Fruit fly (Drosophila melanogaster): ENCODE results near the gene Tom70.

Tom70 gene

DNA sequence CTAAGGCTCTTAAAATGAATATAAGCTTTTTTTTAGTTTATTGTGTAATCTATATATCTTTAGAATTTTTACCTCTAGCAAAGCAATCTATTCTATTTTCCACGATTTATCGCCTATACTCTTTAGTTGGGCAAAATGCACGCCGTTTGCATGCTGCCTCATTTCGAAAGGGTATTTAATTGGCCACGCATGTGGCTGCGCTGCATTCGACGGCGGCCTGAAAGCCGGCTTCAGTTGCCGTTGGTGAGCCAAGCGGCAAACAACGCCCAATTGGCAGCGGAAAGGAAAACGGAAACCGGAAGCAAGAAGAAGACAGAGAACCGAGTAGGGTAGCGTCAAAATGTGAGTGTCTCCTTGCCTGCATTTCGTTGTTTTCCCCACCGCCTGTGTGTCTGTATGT, 37.5 kb upstream of the Tom70 start, which contains the start of gene CG14947 (continued):
- peak; percentile 4 for TF ChIP-seq CG34406 (GFP tag; optimal IDR thresholded peaks at IDR 0.05)
- no peak for TF ChIP-seq CG6854 (GFP tag; optimal IDR thresholded peaks at IDR 0.05)
- peak; percentile 47 for TF ChIP-seq Hr4 (GFP tag; optimal IDR thresholded peaks at IDR 0.05)
- TF ChIP-seq CG8119 (GFP tag; IDR thresholded peaks at IDR 0.05), result 0 out of 3 replicates have a peak, but pooled peaks have one; percentile 37
- peak; percentile 23 for TF ChIP-seq CG6808 (GFP tag; optimal IDR thresholded peaks at IDR 0.05)
- peak; percentile 22 for TF ChIP-seq Hr39 (GFP tag; optimal IDR thresholded peaks at IDR 0.05)
- TF ChIP-seq topi (GFP tag; optimal IDR thresholded peaks at IDR 0.05), result peak; percentile 0
- TF ChIP-seq pdm3 (GFP tag; optimal IDR thresholded peaks at IDR 0.05), result peak; percentile 41
- no peak for TF ChIP-seq spab (GFP tag; optimal IDR thresholded peaks at IDR 0.05)
- no peak for TF ChIP-seq Lpt (GFP tag; optimal IDR thresholded peaks at IDR 0.05)
- peak; percentile 15 for TF ChIP-seq achi (GFP tag; optimal IDR thresholded peaks at IDR 0.05)
- TF ChIP-seq Sox102F (GFP tag; optimal IDR thresholded peaks at IDR 0.05), result peak; percentile 20

DNA sequence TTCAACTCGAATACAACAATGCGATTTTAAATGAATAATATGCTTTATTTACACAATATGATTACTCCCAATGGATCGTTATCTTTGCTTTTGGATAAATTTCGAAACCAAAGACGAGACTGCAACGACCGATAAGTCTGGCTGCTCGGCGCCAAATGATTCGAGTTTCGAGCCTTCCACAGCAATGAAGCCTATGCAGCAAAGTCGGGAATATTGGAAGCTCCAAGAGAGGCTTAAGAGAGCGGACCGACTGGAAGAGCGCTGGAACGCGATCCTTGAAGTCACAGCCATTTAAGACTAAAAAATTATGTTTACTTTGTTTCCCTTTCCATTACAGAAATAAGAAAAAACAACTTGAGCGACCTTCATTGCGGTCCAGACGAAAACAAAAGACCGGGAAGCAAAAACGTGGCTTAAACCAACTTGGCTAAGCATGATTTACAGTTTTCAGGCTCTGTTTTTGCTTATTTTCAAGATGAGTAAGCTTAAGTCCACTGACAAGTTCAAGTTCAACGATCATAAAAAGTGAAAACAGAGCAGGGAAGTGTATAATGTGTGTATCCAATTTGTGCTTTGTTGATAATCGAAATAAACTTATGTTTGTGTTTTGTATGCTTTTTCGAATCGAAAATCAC, 28.4 kb upstream of the Tom70 start, which contains the start of gene firl:
Gene firl (minus strand): TSS at position 159 of the 635 bp plus-strand sequence.
- TF ChIP-seq CG11902 (GFP tag; optimal IDR thresholded peaks at IDR 0.05) (no peak), net (GFP tag; optimal IDR thresholded peaks at IDR 0.05) (no peak), CG34406 (GFP tag; optimal IDR thresholded peaks at IDR 0.05) (no peak), Met (GFP tag; optimal IDR thresholded peaks at IDR 0.05) (no peak), Sox15 (GFP tag; optimal IDR thresholded peaks at IDR 0.05) (no peak), CG16779 (tag; optimal IDR thresholded peaks at IDR 0.05) (no peak), dsx (GFP tag; optimal IDR thresholded peaks at IDR 0.05; ENCODE audit: poor library complexity, severe bottlenecking) (peak; percentile 78), CG6808 (GFP tag; optimal IDR thresholded peaks at IDR 0.05) (peak; percentile 88), CG10669 (GFP tag; optimal IDR thresholded peaks at IDR 0.05) (no peak), Gug (GFP tag; IDR thresholded peaks at IDR 0.05) (no peak), CG9139 (GFP tag; optimal IDR thresholded peaks at IDR 0.05) (no peak), ss (GFP tag; optimal IDR thresholded peaks at IDR 0.05) (peak; percentile 39 to 61), Eip75B (GFP tag; optimal IDR thresholded peaks at IDR 0.05) (no peak), CG4318 (GFP tag; optimal IDR thresholded peaks at IDR 0.05) (no peak), achi (GFP tag; optimal IDR thresholded peaks at IDR 0.05) (no peak), Hr39 (GFP tag; optimal IDR thresholded peaks at IDR 0.05) (no peak), CG11762 (GFP tag; optimal IDR thresholded peaks at IDR 0.05; ENCODE audit: insufficient read depth) (no peak), Eip78C (GFP tag) (peak; percentile 2), dac (GFP tag; optimal IDR thresholded peaks at IDR 0.05) (no peak), lz (GFP tag; optimal IDR thresholded peaks at IDR 0.05) (no peak), CG8119 (GFP tag; IDR thresholded peaks at IDR 0.05) (no peak), Sox14 (GFP tag; optimal IDR thresholded peaks at IDR 0.05) (no peak), cyc (GFP tag; optimal IDR thresholded peaks at IDR 0.05) (no peak), CG3919 (GFP tag; optimal IDR thresholded peaks at IDR 0.05) (no peak), fkh (GFP tag; optimal IDR thresholded peaks at IDR 0.05) (no peak), CG1621 (tag; optimal IDR thresholded peaks at IDR 0.05) (no peak), Smox (GFP tag; optimal IDR thresholded peaks at IDR 0.05) (no peak), CG31627 (GFP tag; optimal IDR thresholded peaks at IDR 0.05) (no peak), salr (GFP tag; optimal IDR thresholded peaks at IDR 0.05) (no peak), Blimp-1 (GFP tag; optimal IDR thresholded peaks at IDR 0.05) (peak; percentile 79)

Measured in whole organism, prepupa.